Worm (Caenorhabditis elegans) whole organism, early embryonic: ENCODE results near the gene nhr-1.

Experiments used
- B0310.2 ChIP-seq: sonication (generic microtip); optimal IDR thresholded peaks from 2 replicates; lab custom pipeline; 2016; ENCODE audit warnings: mild to moderate bottlenecking, missing genetic modification characterization, missing compliant biosample characterization
- F13C5.2 ChIP-seq: sonication (generic microtip); optimal IDR thresholded peaks from 2 replicates; lab custom pipeline; 2017; ENCODE audit warnings: mild to moderate bottlenecking, missing genetic modification characterization, inconsistent platforms, missing compliant biosample characterization
- aly-1 ChIP-seq: sonication (generic microtip); optimal IDR thresholded peaks from 2 replicates; lab custom pipeline; 2016; ENCODE audit warnings: missing genetic modification characterization, missing compliant biosample characterization
- ama-1 ChIP-seq: fragments of 150-350 bp; optimal IDR thresholded peaks from 2 replicates; lab custom pipeline; 2014
- ceh-13 ChIP-seq: fragments of 200-800 bp; sonication (Bioruptor generic); optimal IDR thresholded peaks from 2 replicates; lab custom pipeline; 2018; ENCODE audit warnings: mild to moderate bottlenecking, missing genetic modification characterization, missing compliant biosample characterization
- ceh-36 ChIP-seq: sonication (generic microtip); optimal IDR thresholded peaks from 2 replicates; lab custom pipeline; 2016; ENCODE audit warnings: missing genetic modification characterization, inconsistent platforms, missing compliant biosample characterization
- ets-7 ChIP-seq: sonication (generic microtip); optimal IDR thresholded peaks from 2 replicates; lab custom pipeline; 2016; ENCODE audit warnings: missing genotype, missing genetic modification characterization, missing compliant biosample characterization
- flt-1 ChIP-seq: fragments of 200-800 bp; sonication (Bioruptor generic); IDR thresholded peaks from 2 replicates; pipeline ENCODE4 v1.3.6; 2022; ENCODE audit warnings: missing genetic modification characterization, missing compliant biosample characterization
- hnd-1 ChIP-seq: sonication (generic microtip); optimal IDR thresholded peaks from 2 replicates; lab custom pipeline; 2016; ENCODE audit warnings: missing genetic modification characterization, missing compliant biosample characterization
- scrt-1 ChIP-seq: fragments of 200-800 bp; sonication (Bioruptor generic); IDR thresholded peaks from 2 replicates; pipeline ENCODE4 v1.3.6; 2022; ENCODE audit warnings: missing genetic modification characterization, missing compliant biosample characterization
- tbx-11 ChIP-seq: fragments of 200-800 bp; sonication (Bioruptor generic); IDR thresholded peaks from 2 replicates; pipeline ENCODE4 v1.3.6; 2022; ENCODE audit warnings: missing genetic modification characterization, missing compliant biosample characterization
- tbx-37 ChIP-seq: fragments of 200-800 bp; sonication (Bioruptor generic); conservative IDR thresholded peaks from 2 replicates; pipeline ENCODE4 v1.3.6; 2022; ENCODE audit warnings: missing genetic modification reagents, missing genetic modification characterization, missing compliant biosample characterization

ce11 chrX:17505547-17506181 is 8.2 kb upstream of the nhr-1 start:
- no peak for TF ChIP-seq tbx-11
- no peak for TF ChIP-seq flt-1
- no peak for TF ChIP-seq aly-1
- no peak for TF ChIP-seq ama-1 (lab: Kevin White, UChicago)
- TF ChIP-seq ceh-13 (GFP tag; lab: Kevin White, UChicago), result no peak
- no peak for TF ChIP-seq F13C5.2 (tag; lab: Kevin White, UChicago)
- TF ChIP-seq tbx-37, result no peak
- no peak for TF ChIP-seq ceh-36 (tag; lab: Kevin White, UChicago)
- no peak for TF ChIP-seq hnd-1
- no peak for TF ChIP-seq scrt-1
- TF ChIP-seq ets-7 (tag; lab: Kevin White, UChicago), result no peak
- no peak for TF ChIP-seq B0310.2
